Fruit fly (Drosophila melanogaster) whole organism, prepupa: ENCODE measurements around the gene PIG-F.
A peak's percentile ranks its signal among the peaks of the same experiment; 100 is the strongest.

ENCODE experiments used
- Blimp-1 ChIP-seq: fragments of 200-800 bp; sonication (Bioruptor generic); optimal IDR thresholded peaks from 3 replicates; lab custom pipeline; 2017; ENCODE audit warnings: missing biosample characterization, missing genetic modification characterization, mild to moderate bottlenecking, moderate library complexity, missing genetic modification reagents
- CG10631 ChIP-seq: fragments of 200-800 bp; sonication (Bioruptor generic); optimal IDR thresholded peaks from 2 replicates; lab custom pipeline; 2016; ENCODE audit warnings: missing biosample characterization, missing genetic modification characterization
- CG10669 ChIP-seq: fragments of 200-800 bp; sonication (Bioruptor generic); optimal IDR thresholded peaks from 3 replicates; lab custom pipeline; 2018; ENCODE audit warnings: missing biosample characterization, mild to moderate bottlenecking, missing genetic modification characterization, moderate library complexity
- CG11294 ChIP-seq: fragments of 200-800 bp; sonication (Bioruptor generic); IDR thresholded peaks from 2 replicates; pipeline ENCODE4 v1.3.6; 2022; ENCODE audit warnings: missing biosample characterization, missing genetic modification characterization
- CG11762 ChIP-seq: fragments of 200-800 bp; sonication (Bioruptor generic); optimal IDR thresholded peaks from 3 replicates; lab custom pipeline; 2016; ENCODE audit warnings: missing biosample characterization, missing genetic modification characterization; ENCODE audit not compliant: insufficient read depth
- CG11902 ChIP-seq: fragments of 200-800 bp; sonication (Bioruptor generic); optimal IDR thresholded peaks from 3 replicates; lab custom pipeline; 2016; ENCODE audit warnings: missing biosample characterization, missing genetic modification characterization
- CG15336 ChIP-seq: fragments of 200-800 bp; sonication (Bioruptor generic); IDR thresholded peaks from 2 replicates; pipeline ENCODE4 v1.3.6; 2022; ENCODE audit warnings: missing biosample characterization, missing genetic modification characterization
- CG1621 ChIP-seq: fragments of 200-800 bp; sonication (Bioruptor generic); optimal IDR thresholded peaks from 3 replicates; lab custom pipeline; 2018; ENCODE audit warnings: missing biosample characterization, mild to moderate bottlenecking, missing genetic modification characterization
- CG3032 ChIP-seq: fragments of 200-800 bp; optimal IDR thresholded peaks from 2 replicates; lab custom pipeline; 2019; ENCODE audit warnings: missing biosample characterization, mild to moderate bottlenecking, missing genetic modification characterization, moderate library complexity
- CG31627 ChIP-seq: fragments of 200-800 bp; sonication (Bioruptor generic); optimal IDR thresholded peaks from 3 replicates; lab custom pipeline; 2016; ENCODE audit warnings: missing biosample characterization, missing genetic modification characterization
- CG32006 ChIP-seq: fragments of 200-800 bp; sonication (Bioruptor generic); optimal IDR thresholded peaks from 3 replicates; lab custom pipeline; 2017; ENCODE audit warnings: missing biosample characterization, mild to moderate bottlenecking, missing genetic modification characterization
- CG6276 ChIP-seq: fragments of 200-800 bp; sonication (Bioruptor generic); optimal IDR thresholded peaks from 2 replicates; lab custom pipeline; 2017; ENCODE audit warnings: missing biosample characterization, mild to moderate bottlenecking, missing genetic modification characterization
- CG6808 ChIP-seq: fragments of 200-800 bp; sonication (Bioruptor generic); optimal IDR thresholded peaks from 3 replicates; lab custom pipeline; 2017; ENCODE audit warnings: missing biosample characterization, missing genetic modification characterization, mild to moderate bottlenecking, moderate library complexity, missing genetic modification reagents
- CG8119 ChIP-seq: fragments of 200-800 bp; sonication (Bioruptor generic); IDR thresholded peaks from 3 replicates; pipeline ENCODE4 v1.3.6; 2022; ENCODE audit warnings: missing biosample characterization, missing genetic modification characterization
- CG8319 ChIP-seq: fragments of 200-800 bp; sonication (Bioruptor generic); optimal IDR thresholded peaks from 3 replicates; lab custom pipeline; 2016; ENCODE audit warnings: missing biosample characterization, missing genetic modification characterization
- CG8632 ChIP-seq: fragments of 200-800 bp; sonication (Bioruptor generic); optimal IDR thresholded peaks from 3 replicates; lab custom pipeline; 2016; ENCODE audit warnings: missing biosample characterization, missing genetic modification characterization
- CG9139 ChIP-seq: fragments of 200-800 bp; sonication (Bioruptor generic); optimal IDR thresholded peaks from 3 replicates; lab custom pipeline; 2017; ENCODE audit warnings: missing biosample characterization, mild to moderate bottlenecking, missing genetic modification characterization
- Eip75B ChIP-seq: fragments of 200-800 bp; sonication (Bioruptor generic); optimal IDR thresholded peaks from 3 replicates; lab custom pipeline; 2016; ENCODE audit warnings: missing biosample characterization, missing genetic modification characterization
- Eip93F ChIP-seq: fragments of 200-800 bp; sonication (Bioruptor generic); optimal IDR thresholded peaks from 2 replicates; lab custom pipeline; 2016; ENCODE audit warnings: missing biosample characterization, mild to moderate bottlenecking, missing genetic modification characterization
- Ets21C ChIP-seq: fragments of 200-800 bp; sonication (Bioruptor generic); optimal IDR thresholded peaks from 3 replicates; lab custom pipeline; 2016; ENCODE audit warnings: missing biosample characterization, missing genetic modification characterization
- Ets96B ChIP-seq: fragments of 200-800 bp; optimal IDR thresholded peaks from 2 replicates; lab custom pipeline; 2019; ENCODE audit warnings: missing biosample characterization, mild to moderate bottlenecking, missing genetic modification characterization, moderate library complexity
- Hr38 ChIP-seq: sonication (Bioruptor generic); optimal IDR thresholded peaks from 2 replicates; lab custom pipeline; 2016; ENCODE audit warnings: missing biosample characterization, missing genetic modification characterization
- Hr39 ChIP-seq: fragments of 200-800 bp; sonication (Bioruptor generic); optimal IDR thresholded peaks from 2 replicates; lab custom pipeline; 2016; ENCODE audit warnings: missing biosample characterization, missing genetic modification characterization
- Hr4 ChIP-seq: fragments of 200-800 bp; sonication (Bioruptor generic); optimal IDR thresholded peaks from 3 replicates; lab custom pipeline; 2016; ENCODE audit warnings: missing biosample characterization, missing genetic modification characterization
- Met ChIP-seq: fragments of 200-800 bp; sonication (Bioruptor generic); optimal IDR thresholded peaks from 3 replicates; lab custom pipeline; 2016; ENCODE audit warnings: missing biosample characterization, missing genetic modification characterization
- Smox ChIP-seq: fragments of 200-800 bp; sonication (Bioruptor generic); optimal IDR thresholded peaks from 3 replicates; lab custom pipeline; 2016; ENCODE audit warnings: missing biosample characterization, missing genetic modification characterization
- Sox102F ChIP-seq: fragments of 200-800 bp; sonication (Bioruptor generic); optimal IDR thresholded peaks from 2 replicates; lab custom pipeline; 2016; ENCODE audit warnings: missing biosample characterization, mild to moderate bottlenecking, missing genetic modification characterization
- Sox14 ChIP-seq: fragments of 200-800 bp; sonication (Bioruptor generic); optimal IDR thresholded peaks from 3 replicates; lab custom pipeline; 2016; ENCODE audit warnings: missing biosample characterization, missing genetic modification characterization
- Sox15 ChIP-seq: fragments of 200-800 bp; sonication (Bioruptor generic); optimal IDR thresholded peaks from 3 replicates; lab custom pipeline; 2016; ENCODE audit warnings: missing biosample characterization, missing genetic modification characterization
- achi ChIP-seq: fragments of 200-800 bp; sonication (Bioruptor generic); optimal IDR thresholded peaks from 3 replicates; lab custom pipeline; 2016; ENCODE audit warnings: missing biosample characterization, missing genetic modification characterization
- acj6 ChIP-seq: fragments of 200-800 bp; sonication (Bioruptor generic); optimal IDR thresholded peaks from 3 replicates; lab custom pipeline; 2016; ENCODE audit warnings: missing biosample characterization, missing genetic modification characterization
- cyc ChIP-seq: fragments of 200-800 bp; sonication (Bioruptor generic); optimal IDR thresholded peaks from 3 replicates; lab custom pipeline; 2016; ENCODE audit warnings: missing biosample characterization, missing genetic modification characterization
- dac ChIP-seq: fragments of 200-800 bp; sonication (Bioruptor generic); optimal IDR thresholded peaks from 2 replicates; lab custom pipeline; 2017; ENCODE audit warnings: missing biosample characterization, mild to moderate bottlenecking, missing genetic modification characterization
- dsx ChIP-seq: fragments of 200-800 bp; optimal IDR thresholded peaks from 3 replicates; lab custom pipeline; 2019; ENCODE audit warnings: missing biosample characterization, mild to moderate bottlenecking, missing genetic modification characterization, moderate library complexity; ENCODE audit not compliant: poor library complexity, severe bottlenecking
- eg ChIP-seq: fragments of 200-800 bp; sonication (Bioruptor generic); IDR thresholded peaks from 3 replicates; pipeline ENCODE4 v1.3.6; 2022; ENCODE audit warnings: missing biosample characterization, missing genetic modification characterization
- esn ChIP-seq: fragments of 200-800 bp; sonication (Bioruptor generic); optimal IDR thresholded peaks from 2 replicates; lab custom pipeline; 2016; ENCODE audit warnings: missing biosample characterization, mild to moderate bottlenecking, missing genetic modification characterization, moderate library complexity
- fd59A ChIP-seq: fragments of 200-800 bp; sonication (Bioruptor generic); optimal IDR thresholded peaks from 2 replicates; lab custom pipeline; 2017; ENCODE audit warnings: missing biosample characterization, mild to moderate bottlenecking, missing genetic modification characterization, missing genetic modification reagents
- fd85E ChIP-seq: fragments of 200-800 bp; sonication (Bioruptor generic); optimal IDR thresholded peaks from 3 replicates; lab custom pipeline; 2016; ENCODE audit warnings: missing biosample characterization, missing genetic modification characterization
- fkh ChIP-seq: fragments of 200-800 bp; sonication (Bioruptor generic); optimal IDR thresholded peaks from 3 replicates; lab custom pipeline; 2017; ENCODE audit warnings: missing biosample characterization, mild to moderate bottlenecking, missing genetic modification characterization, moderate library complexity
- lz ChIP-seq: fragments of 200-800 bp; sonication (Bioruptor generic); optimal IDR thresholded peaks from 3 replicates; lab custom pipeline; 2016; ENCODE audit warnings: missing biosample characterization, missing genetic modification characterization
- net ChIP-seq: fragments of 200-800 bp; sonication (Bioruptor generic); optimal IDR thresholded peaks from 3 replicates; lab custom pipeline; 2016; ENCODE audit warnings: missing biosample characterization, missing genetic modification characterization
- salr ChIP-seq, 2 experiments: fragments of 200-800 bp; sonication (Bioruptor generic); optimal IDR thresholded peaks; 3 replicates each; lab custom pipeline; 2016 to 2018; ENCODE audit warnings: missing biosample characterization in 2 of 2, missing genetic modification characterization in 2 of 2, mild to moderate bottlenecking in 1 of 2
- spab ChIP-seq: fragments of 200-800 bp; sonication (Bioruptor generic); optimal IDR thresholded peaks from 2 replicates; lab custom pipeline; 2017; ENCODE audit warnings: missing biosample characterization, mild to moderate bottlenecking, missing genetic modification characterization, missing genetic modification reagents
- ss ChIP-seq, 2 experiments: fragments of 200-800 bp; sonication (Bioruptor generic); optimal IDR thresholded peaks; 2 replicates in 1 of 2; 3 replicates in 1 of 2; lab custom pipeline; 2017 to 2018; ENCODE audit warnings: mild to moderate bottlenecking in 2 of 2, missing biosample characterization in 2 of 2, missing genetic modification characterization in 2 of 2, moderate library complexity in 1 of 2
- svp ChIP-seq: fragments of 200-800 bp; sonication (Bioruptor generic); peaks from one replicate; lab custom pipeline; 2016; ENCODE audit warnings: missing biosample characterization, missing genetic modification characterization
- vri ChIP-seq: fragments of 200-800 bp; sonication (Bioruptor generic); optimal IDR thresholded peaks from 3 replicates; lab custom pipeline; 2016; ENCODE audit warnings: missing biosample characterization, mild to moderate bottlenecking, missing genetic modification characterization

PIG-F gene

DNA sequence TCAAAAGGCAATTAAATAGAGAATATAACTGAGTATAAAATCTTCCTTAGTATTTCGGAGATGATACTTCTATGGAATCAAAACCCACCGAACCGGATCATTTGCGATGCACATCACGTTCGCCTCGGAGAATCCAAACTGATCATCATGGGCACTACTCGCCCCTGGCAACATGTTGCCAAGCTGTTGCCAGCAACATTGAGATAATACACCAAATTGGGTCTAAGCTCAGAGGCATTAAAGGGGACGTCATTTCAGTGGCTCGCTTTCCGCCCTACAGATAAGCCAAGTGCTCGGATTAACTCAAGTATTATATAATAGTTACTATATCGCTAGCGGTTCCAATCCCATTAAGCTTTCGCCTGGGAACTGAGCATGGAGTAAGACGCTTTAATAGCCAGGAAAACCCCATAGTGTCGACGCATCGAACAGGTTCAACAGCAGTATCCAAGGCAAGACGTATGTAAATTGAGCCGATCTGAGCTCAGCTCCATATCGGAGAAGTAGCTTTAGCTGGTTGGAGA lies 6.2 kb upstream of the PIG-F start, which contains the start of the genes lush and CG9372:
lush (minus strand) TSS at position 117 of the 524 bp plus-strand sequence.
CG9372 (plus strand) TSS at position 235 of the 524 bp plus-strand sequence.
- TF ChIP-seq dac (GFP tag; lab: Kevin White, UChicago) = no peak
- TF ChIP-seq CG6276 (GFP tag; lab: Kevin White, UChicago) = no peak
- no peak for TF ChIP-seq acj6 (GFP tag; lab: Kevin White, UChicago)
- no peak for TF ChIP-seq ss (GFP tag; optimal IDR thresholded peaks at IDR 0.05; lab: Kevin White, UChicago)
- no peak for TF ChIP-seq CG8119 (GFP tag; lab: Robert Waterston, UW)
- TF ChIP-seq spab = no peak
- no peak for TF ChIP-seq CG9139 (GFP tag; lab: Kevin White, UChicago)
- TF ChIP-seq CG10669 = no peak
- TF ChIP-seq CG6808 (GFP tag; lab: Kevin White, UChicago) = no peak
- no peak for TF ChIP-seq CG32006 (GFP tag; lab: Kevin White, UChicago)
- no peak for TF ChIP-seq Hr4 (GFP tag; lab: Kevin White, UChicago)
- no peak for TF ChIP-seq CG3032

DNA sequence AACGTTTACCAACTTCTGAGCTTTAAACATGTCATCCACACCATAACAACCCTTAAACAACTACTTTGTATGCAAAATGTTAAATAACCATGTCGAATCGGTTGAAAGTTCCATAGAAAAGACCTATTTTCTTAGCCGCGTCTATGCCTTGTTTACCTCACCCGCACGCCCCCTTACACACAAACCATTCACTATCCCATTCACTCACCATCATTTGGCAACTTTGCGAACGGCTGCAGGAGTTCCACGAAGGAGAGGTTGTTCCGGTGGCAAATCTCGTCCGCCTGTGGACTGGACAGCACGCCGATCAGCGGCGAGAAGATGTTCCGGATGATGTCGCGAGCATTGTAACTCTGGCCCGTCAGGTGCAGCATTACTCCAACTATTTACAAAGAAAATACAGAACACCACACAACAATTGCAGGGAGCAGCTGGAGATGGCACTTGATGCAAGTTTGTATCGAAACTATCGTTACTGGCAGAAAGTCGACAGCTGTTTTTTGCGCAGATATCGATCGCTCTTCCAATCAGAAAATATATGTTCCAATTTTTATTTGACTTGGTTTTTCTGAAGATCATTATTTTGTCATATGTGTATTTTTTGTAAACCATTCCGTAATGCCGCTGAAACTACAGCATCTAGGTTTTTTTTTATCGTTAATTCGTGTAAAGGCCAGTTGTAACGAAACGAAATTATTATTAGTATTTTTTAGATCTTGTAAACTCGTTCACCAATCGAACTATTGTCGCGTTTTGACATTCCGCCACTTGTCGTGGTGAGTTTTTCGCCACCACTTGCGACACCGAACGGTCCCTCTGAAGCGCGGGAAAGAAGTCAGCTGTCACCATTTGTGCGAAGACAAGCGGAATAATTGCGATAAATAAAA lies 6.1 kb downstream of the PIG-F start, which contains the start of gene asf1:
asf1 (plus strand) TSS at position 823 of the 887 bp plus-strand sequence.
- no peak for TF ChIP-seq Eip75B (GFP tag; lab: Kevin White, UChicago)
- TF ChIP-seq CG15336 = 0 out of 2 replicates have a peak, but pooled peaks have one; percentile 13
- no peak for TF ChIP-seq CG6276 (GFP tag; lab: Kevin White, UChicago)
- TF ChIP-seq achi = peak; percentile 66
- no peak for TF ChIP-seq Eip93F (GFP tag; lab: Kevin White, UChicago)
- TF ChIP-seq Smox (GFP tag; lab: Kevin White, UChicago) = no peak
- TF ChIP-seq ss (GFP tag; optimal IDR thresholded peaks at IDR 0.05; lab: Kevin White, UChicago) = no peak
- TF ChIP-seq net (GFP tag; lab: Kevin White, UChicago) = no peak
- TF ChIP-seq svp (GFP tag; lab: Kevin White, UChicago) = no peak
- no peak for TF ChIP-seq CG8632
- no peak for TF ChIP-seq CG10669
- no peak for TF ChIP-seq salr (GFP tag; optimal IDR thresholded peaks at IDR 0.05; lab: Kevin White, UChicago)
- no peak for TF ChIP-seq dac (GFP tag; lab: Kevin White, UChicago)
- no peak for TF ChIP-seq eg (GFP tag; lab: Robert Waterston, UW)
- no peak for TF ChIP-seq CG1621
- no peak for TF ChIP-seq Met (GFP tag; lab: Kevin White, UChicago)
- TF ChIP-seq dsx (GFP tag; lab: Kevin White, UChicago) = peak; percentile 92
- TF ChIP-seq Sox102F (GFP tag; lab: Kevin White, UChicago) = no peak
- peak; percentile 69 for TF ChIP-seq fkh (GFP tag; lab: Kevin White, UChicago)
- no peak for TF ChIP-seq Hr39 (GFP tag; lab: Kevin White, UChicago)
- TF ChIP-seq lz (GFP tag; lab: Kevin White, UChicago) = no peak
- TF ChIP-seq Hr4 (GFP tag; lab: Kevin White, UChicago) = no peak
- no peak for TF ChIP-seq CG11294 (GFP tag; lab: Robert Waterston, UW)
- peak; percentile 27 for TF ChIP-seq esn
- TF ChIP-seq cyc (GFP tag; lab: Kevin White, UChicago) = peak; percentile 23
- TF ChIP-seq CG11902 = no peak
- TF ChIP-seq Sox15 (GFP tag; lab: Kevin White, UChicago) = no peak
- no peak for TF ChIP-seq Ets21C (GFP tag; lab: Kevin White, UChicago)
- peak; percentile 38; the same call in 1 of the 3 replicates for TF ChIP-seq CG8119 (GFP tag; lab: Robert Waterston, UW)
- no peak for TF ChIP-seq fd59A (GFP tag; lab: Kevin White, UChicago)
- no peak for TF ChIP-seq CG10631
- no peak for TF ChIP-seq Ets96B (tag; lab: Kevin White, UChicago)
- no peak for TF ChIP-seq fd85E (GFP tag; lab: Kevin White, UChicago)
- TF ChIP-seq CG31627 = no peak
- no peak for TF ChIP-seq CG8319 (GFP tag; lab: Kevin White, UChicago)
- TF ChIP-seq CG11762 = no peak
- TF ChIP-seq Sox14 = no peak
- TF ChIP-seq Blimp-1 = no peak
- no peak for TF ChIP-seq Hr38
- no peak for TF ChIP-seq CG32006 (GFP tag; lab: Kevin White, UChicago)
- no peak for TF ChIP-seq vri (GFP tag; lab: Kevin White, UChicago)
- TF ChIP-seq spab = no peak
